Fruit fly (Drosophila melanogaster) whole organism, wandering third instar larva: Measurements from ENCODE around the gene pxb.

Source experiments
- CG32264 ChIP-seq: fragments of 200-800 bp; sonication (Bioruptor generic); optimal IDR thresholded peaks from 2 replicates; lab custom pipeline; 2016; ENCODE audit warnings: missing biosample characterization, missing genetic modification characterization
- CG9705 ChIP-seq: fragments of 200-800 bp; sonication (Bioruptor generic); optimal IDR thresholded peaks from 2 replicates; lab custom pipeline; 2018; ENCODE audit warnings: missing biosample characterization, mild to moderate bottlenecking, missing genetic modification characterization
- CrebA ChIP-seq: fragments of 200-800 bp; sonication (Bioruptor generic); optimal IDR thresholded peaks from 2 replicates; lab custom pipeline; 2016; ENCODE audit warnings: missing biosample characterization, mild to moderate bottlenecking, missing genetic modification characterization, borderline replicate concordance
- GATAd ChIP-seq: sonication (Bioruptor generic); optimal IDR thresholded peaks from 2 replicates; lab custom pipeline; 2016; ENCODE audit warnings: missing biosample characterization, missing genetic modification characterization
- HLH106 ChIP-seq: fragments of 200-800 bp; optimal IDR thresholded peaks from 3 replicates; lab custom pipeline; 2019; ENCODE audit warnings: missing biosample characterization, mild to moderate bottlenecking, missing genetic modification characterization, moderate library complexity
- Hnf4 ChIP-seq: fragments of 200-800 bp; sonication (Bioruptor generic); optimal IDR thresholded peaks from 2 replicates; lab custom pipeline; 2016; ENCODE audit warnings: missing biosample characterization, mild to moderate bottlenecking, missing genetic modification characterization
- Hr78 ChIP-seq: fragments of >200 bp; optimal IDR thresholded peaks from 2 replicates; lab custom pipeline; 2017; ENCODE audit warnings: missing biosample characterization, missing genetic modification characterization
- Hr83 ChIP-seq: fragments of 200-300 bp; sonication (Bioruptor generic); optimal IDR thresholded peaks from 2 replicates; lab custom pipeline; 2016; ENCODE audit warnings: missing biosample characterization, mild to moderate bottlenecking, missing genetic modification characterization, moderate library complexity; ENCODE audit not compliant: poor library complexity, severe bottlenecking
- Mio ChIP-seq: sonication (Bioruptor generic); optimal IDR thresholded peaks from 2 replicates; lab custom pipeline; 2016; ENCODE audit warnings: missing biosample characterization, missing genetic modification characterization
- N ChIP-seq: fragments of >200 bp; optimal IDR thresholded peaks from 2 replicates; lab custom pipeline; 2018; ENCODE audit warnings: missing biosample characterization, missing external identifiers, missing genetic modification characterization
- OdsH ChIP-seq: fragments of 200-800 bp; sonication (Bioruptor generic); optimal IDR thresholded peaks from 2 replicates; lab custom pipeline; 2016; ENCODE audit warnings: missing biosample characterization, mild to moderate bottlenecking, missing genetic modification characterization
- Rel ChIP-seq, 2 experiments: fragments of 200-800 bp; sonication (Bioruptor generic) in 1 of 2; optimal IDR thresholded peaks; 2 replicates in 1 of 2; 3 replicates in 1 of 2; lab custom pipeline; 2016 to 2019; ENCODE audit warnings: mild to moderate bottlenecking in 2 of 2, missing biosample characterization in 2 of 2, missing genetic modification characterization in 2 of 2, moderate library complexity in 1 of 2
- Sp1 ChIP-seq: fragments of 200-800 bp; sonication (Bioruptor generic); optimal IDR thresholded peaks from 3 replicates; lab custom pipeline; 2019; ENCODE audit warnings: missing biosample characterization, mild to moderate bottlenecking, missing genetic modification characterization, moderate library complexity
- Vsx2 ChIP-seq: fragments of 200-300, 225-300 bp; sonication (Bioruptor generic); optimal IDR thresholded peaks from 2 replicates; lab custom pipeline; 2018; ENCODE audit warnings: missing biosample characterization, missing genetic modification characterization; ENCODE audit not compliant: partially characterized antibody
- brk ChIP-seq: fragments of 200-800 bp; sonication (Bioruptor generic); optimal IDR thresholded peaks from 2 replicates; lab custom pipeline; 2016; ENCODE audit warnings: missing biosample characterization, mild to moderate bottlenecking, missing genetic modification characterization
- dl ChIP-seq, 2 experiments: fragments of 175-275, 200-275 bp in 1 of 2; fragments of 200-275 bp in 1 of 2; sonication (Bioruptor generic); optimal IDR thresholded peaks; lab custom pipeline; 2018; ENCODE audit warnings: mild to moderate bottlenecking in 2 of 2, missing biosample characterization in 2 of 2, missing genetic modification characterization in 2 of 2, moderate library complexity in 2 of 2; ENCODE audit not compliant: partially characterized antibody in 2 of 2, insufficient read depth in 1 of 2
- dmrt93B ChIP-seq: fragments of 200-800 bp; sonication (Bioruptor generic); optimal IDR thresholded peaks from 2 replicates; lab custom pipeline; 2018; ENCODE audit warnings: missing biosample characterization, mild to moderate bottlenecking, missing genetic modification characterization
- dsf ChIP-seq: sonication (Bioruptor generic); optimal IDR thresholded peaks from 2 replicates; lab custom pipeline; 2016; ENCODE audit warnings: missing biosample characterization, missing genetic modification characterization, borderline replicate concordance
- ey ChIP-seq: fragments of 200-800 bp; sonication (Bioruptor generic); optimal IDR thresholded peaks from 2 replicates; lab custom pipeline; 2016; ENCODE audit warnings: missing biosample characterization, missing genetic modification characterization
- foxo ChIP-seq, 2 experiments: fragments of 200-800 bp; sonication (Bioruptor generic); optimal IDR thresholded peaks; 2 replicates in 1 of 2; 3 replicates in 1 of 2; lab custom pipeline; 2016 to 2017; ENCODE audit warnings: missing biosample characterization in 2 of 2, missing genetic modification characterization in 2 of 2
- fru ChIP-seq: fragments of 200-800 bp; sonication (Bioruptor generic); optimal IDR thresholded peaks from 3 replicates; lab custom pipeline; 2016; ENCODE audit warnings: missing biosample characterization, mild to moderate bottlenecking, missing genetic modification characterization
- h ChIP-seq: fragments of 200-800 bp; sonication (Bioruptor generic); optimal IDR thresholded peaks from 3 replicates; lab custom pipeline; 2016; ENCODE audit warnings: missing biosample characterization, mild to moderate bottlenecking, missing genetic modification characterization
- lola ChIP-seq: fragments of >200 bp; optimal IDR thresholded peaks from 2 replicates; lab custom pipeline; 2017; ENCODE audit warnings: missing biosample characterization, missing genetic modification characterization
- pan ChIP-seq: fragments of >200 bp; optimal IDR thresholded peaks from 2 replicates; lab custom pipeline; 2017
- rgr ChIP-seq: fragments of 200-800 bp; sonication (Bioruptor generic); optimal IDR thresholded peaks from 3 replicates; lab custom pipeline; 2016; ENCODE audit warnings: missing biosample characterization, mild to moderate bottlenecking, missing genetic modification characterization
- sage ChIP-seq: fragments of 200-800 bp; sonication (Bioruptor generic); optimal IDR thresholded peaks from 2 replicates; lab custom pipeline; 2016; ENCODE audit warnings: missing biosample characterization, mild to moderate bottlenecking, missing genetic modification characterization
- sv ChIP-seq: fragments of 200-800 bp; sonication (Bioruptor generic); optimal IDR thresholded peaks from 3 replicates; lab custom pipeline; 2016; ENCODE audit warnings: missing biosample characterization, missing genetic modification characterization
- usp ChIP-seq: fragments of >200 bp; optimal IDR thresholded peaks from 2 replicates; lab custom pipeline; 2017; ENCODE audit warnings: missing biosample characterization, missing genetic modification characterization
- woc ChIP-seq: sonication (Bioruptor generic); optimal IDR thresholded peaks from 2 replicates; lab custom pipeline; 2016; ENCODE audit warnings: missing biosample characterization, mild to moderate bottlenecking, missing genetic modification characterization

pxb gene

DNA sequence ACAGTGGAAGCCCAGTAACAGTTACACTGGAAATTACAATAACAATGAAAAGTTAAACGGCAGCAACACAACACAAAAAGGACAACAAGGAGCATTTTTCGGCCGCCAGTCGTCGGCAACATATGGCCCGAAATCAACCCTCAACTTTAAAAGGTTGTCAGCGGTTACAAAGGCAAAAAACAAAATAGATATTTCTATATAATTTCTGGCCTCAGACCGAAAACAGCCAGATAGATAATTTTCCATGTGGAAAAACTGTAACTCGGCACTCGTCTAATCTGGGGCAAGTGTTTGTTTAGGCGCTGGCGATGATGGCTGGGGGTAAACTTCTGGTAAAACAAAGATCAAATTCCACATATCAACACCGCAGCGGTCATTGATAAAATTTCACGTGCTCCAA is 7.3 kb downstream of the pxb start:
- TF ChIP-seq fru (no peak), Mio (no peak), CrebA (GFP tag; lab: Kevin White, UChicago) (no peak), h (no peak), sage (GFP tag; lab: Kevin White, UChicago) (no peak), Hnf4 (GFP tag; lab: Kevin White, UChicago) (no peak), HLH106 (tag; lab: Kevin White, UChicago) (no peak), ey (no peak), dl (GFP tag; optimal IDR thresholded peaks at IDR 0.05; lab: Kevin White, UChicago; ENCODE audit: insufficient read depth in 1 of 2, partially characterized antibody in 2 of 2) (no peak), GATAd (no peak), Rel (GFP tag; optimal IDR thresholded peaks at IDR 0.05; lab: Kevin White, UChicago) (no peak), Rel (tag; optimal IDR thresholded peaks at IDR 0.05; lab: Kevin White, UChicago) (no peak), dmrt93B (GFP tag; lab: Kevin White, UChicago) (no peak), brk (GFP tag; lab: Kevin White, UChicago) (no peak), Hr83 (no peak), usp (GFP tag; lab: Kevin White, UChicago) (no peak), Vsx2 (no peak)

- TF ChIP-seq Sp1 (GFP tag; lab: Kevin White, UChicago) (no peak), rgr (no peak), sage (GFP tag; lab: Kevin White, UChicago) (no peak), sv (GFP tag; lab: Kevin White, UChicago) (peak; percentile 18), Hr83 (no peak), foxo (GFP tag; optimal IDR thresholded peaks at IDR 0.05; lab: Kevin White, UChicago) (no peak)
Measured at dm6 chr3R:15676186-15677073, 10.4 kb downstream of the pxb start.

DNA sequence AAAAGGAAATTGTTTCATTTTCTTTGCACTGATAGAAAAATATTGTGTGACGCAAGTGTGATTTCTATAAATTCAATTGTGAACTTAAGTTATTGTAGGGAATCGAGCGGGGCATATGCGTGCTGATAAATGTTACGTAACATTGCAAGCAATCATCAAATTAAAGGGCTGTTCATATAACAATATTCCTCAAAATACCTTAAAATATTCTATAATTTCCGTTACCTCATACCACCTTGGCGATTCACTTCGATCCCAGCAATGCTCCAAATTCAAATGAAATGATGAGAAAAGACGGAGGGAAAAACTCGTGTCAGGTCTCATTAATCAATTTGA is 11.1 kb downstream of the pxb start:
- TF ChIP-seq Vsx2, result no peak

- TF ChIP-seq Sp1 (GFP tag; lab: Kevin White, UChicago), result no peak
- TF ChIP-seq foxo (GFP tag; optimal IDR thresholded peaks at IDR 0.05; lab: Kevin White, UChicago), result no peak
- TF ChIP-seq Rel (GFP tag; optimal IDR thresholded peaks at IDR 0.05; lab: Kevin White, UChicago), result no peak
- TF ChIP-seq Rel (tag; optimal IDR thresholded peaks at IDR 0.05; lab: Kevin White, UChicago), result peak; percentile 95
Measured at dm6 chr3R:15677550-15677973, 11.6 kb downstream of the pxb start.

DNA sequence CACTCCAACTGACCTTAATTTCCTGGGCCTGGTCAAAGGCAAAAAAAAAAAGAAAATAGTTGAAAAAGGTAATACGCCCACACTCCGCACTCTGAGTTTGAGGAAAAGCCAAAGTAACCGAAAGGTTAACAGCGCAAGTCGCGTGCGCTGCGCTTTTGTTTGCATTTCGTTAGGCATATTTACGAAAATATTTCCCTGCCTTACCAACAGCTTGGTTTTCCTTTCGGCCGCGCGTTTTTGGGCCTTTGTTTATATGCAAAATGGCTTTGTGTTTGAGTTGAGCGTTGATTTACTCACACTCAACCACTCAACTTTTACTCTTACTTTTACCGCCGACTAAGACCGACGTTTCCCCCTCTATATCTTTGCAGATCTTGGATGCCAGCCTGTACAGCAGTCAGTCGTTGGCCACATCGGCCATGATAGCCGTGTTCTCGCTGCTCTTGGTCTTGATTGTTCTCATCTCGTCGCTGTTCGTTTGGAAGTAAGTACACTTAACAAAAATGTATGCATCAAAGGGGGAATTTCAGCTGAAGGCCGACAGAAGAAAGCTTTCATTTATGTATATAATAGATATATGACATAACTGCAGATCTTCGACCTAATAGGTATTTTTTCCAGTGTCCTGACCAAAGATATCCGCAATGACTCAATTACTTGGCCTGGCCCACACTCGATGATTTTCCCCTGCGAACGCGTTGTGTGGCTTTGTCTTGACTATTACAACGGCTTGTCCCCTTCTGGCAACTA is 13.0 kb downstream of the pxb start:
- TF ChIP-seq sage (GFP tag; lab: Kevin White, UChicago) (no peak), dl (GFP tag; optimal IDR thresholded peaks at IDR 0.05; lab: Kevin White, UChicago; ENCODE audit: insufficient read depth in 1 of 2, partially characterized antibody in 2 of 2) (no peak), CG9705 (GFP tag; lab: Kevin White, UChicago) (no peak), fru (no peak), Hr78 (GFP tag; lab: Kevin White, UChicago) (no peak), CrebA (GFP tag; lab: Kevin White, UChicago) (no peak), Hnf4 (GFP tag; lab: Kevin White, UChicago) (no peak), lola (GFP tag; lab: Kevin White, UChicago) (no peak), dsf (GFP tag; lab: Kevin White, UChicago) (no peak), OdsH (GFP tag; lab: Kevin White, UChicago) (no peak), woc (GFP tag; lab: Kevin White, UChicago) (no peak), N (GFP tag; lab: Kevin White, UChicago) (no peak), Vsx2 (no peak), pan (no peak), foxo (GFP tag; optimal IDR thresholded peaks at IDR 0.05; lab: Kevin White, UChicago) (no peak), HLH106 (tag; lab: Kevin White, UChicago) (no peak), CG32264 (GFP tag; lab: Kevin White, UChicago) (no peak)
